Worm (Caenorhabditis elegans): ENCODE results near the gene W01C8.5.

ce11 chrX:5692099-5692498 lies 5.0 kb downstream of the W01C8.5 start, which contains the start of gene W01C8.1:
- TF ChIP-seq flt-1 (GFP tag; IDR thresholded peaks at IDR 0.05) = no peak
- no peak for TF ChIP-seq cog-1 (tag; optimal IDR thresholded peaks at IDR 0.05)
- TF ChIP-seq ztf-29 (GFP tag; IDR thresholded peaks at IDR 0.05) = no peak
- no peak for TF ChIP-seq tab-1 (GFP tag; IDR thresholded peaks at IDR 0.05)
- no peak for TF ChIP-seq ref-1 (GFP tag; conservative IDR thresholded peaks at IDR 0.05)
- TF ChIP-seq klf-2 (GFP tag; conservative IDR thresholded peaks at IDR 0.05) = no peak
- TF ChIP-seq med-1 (GFP tag; optimal IDR thresholded peaks at IDR 0.05; ENCODE audit: insufficient read depth) = no peak
- TF ChIP-seq ztf-23 (GFP tag; IDR thresholded peaks at IDR 0.05) = no peak
